Fruit fly (Drosophila melanogaster) Kc167 (cell line): ENCODE data around the gene Rsbp15.

ENCODE experiments used
- Myc ChIP-seq: fragments of >200 bp; optimal IDR thresholded peaks from 2 replicates; lab custom pipeline; 2017; ENCODE audit warnings: missing external identifiers
- Sin3A ChIP-seq: fragments of >200 bp; optimal IDR thresholded peaks from 2 replicates; lab custom pipeline; 2018; ENCODE audit warnings: missing external identifiers
- h ChIP-seq: fragments of >200 bp; optimal IDR thresholded peaks from 3 replicates; lab custom pipeline; 2018; ENCODE audit warnings: missing external identifiers
- insv ChIP-seq: fragments of >200 bp; optimal IDR thresholded peaks from 3 replicates; lab custom pipeline; 2018; ENCODE audit warnings: missing external identifiers
- psq ChIP-seq: fragments of >200 bp; optimal IDR thresholded peaks from 2 replicates; lab custom pipeline; 2017; ENCODE audit warnings: missing external identifiers
- ttk ChIP-seq: sonication (Bioruptor generic); optimal IDR thresholded peaks from 2 replicates; lab custom pipeline; 2017; ENCODE audit warnings: missing external identifiers

DNA sequence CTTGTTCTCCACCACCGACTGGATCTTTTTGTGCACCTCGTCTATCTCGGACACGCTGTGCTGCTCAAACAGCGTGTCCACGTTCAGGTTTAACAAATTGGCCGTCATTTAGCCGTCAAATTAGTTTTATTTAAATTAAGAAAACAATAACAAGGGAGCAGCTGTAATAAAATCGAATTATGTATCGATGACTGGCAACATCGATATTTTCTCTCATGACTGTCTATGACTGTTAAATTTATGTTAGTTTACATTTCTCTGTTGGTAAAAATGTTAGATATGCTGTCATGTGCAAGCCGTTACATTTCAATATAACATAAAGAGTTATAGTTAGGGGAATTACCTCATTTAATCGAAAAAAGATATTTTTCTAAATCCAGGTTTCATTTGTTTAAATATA lies 2.7 kb upstream of the Rsbp15 start, which contains the start of gene Cog1:
- TF ChIP-seq insv (lab: Kevin White, UChicago) (no peak), ttk (lab: Kevin White, UChicago) (no peak), psq (no peak), h (lab: Kevin White, UChicago) (no peak), Sin3A (lab: Kevin White, UChicago) (no peak), Myc (lab: Kevin White, UChicago) (no peak)
